Worm (Caenorhabditis elegans): Measurements from ENCODE around the gene F26F4.2.

F26F4.2 gene

ce11 chrIII:4910956-4911355, at the start of gene F26F4.2:
TSS of gene F26F4.2 (plus strand) at chrIII:4911256.
- TF ChIP-seq ceh-13 (GFP tag; optimal IDR thresholded peaks at IDR 0.05) = no peak
- TF ChIP-seq tbx-37 (GFP tag; conservative IDR thresholded peaks at IDR 0.05) = no peak
- TF ChIP-seq tra-4 (tag; optimal IDR thresholded peaks at IDR 0.05) = no peak
- TF ChIP-seq ama-1 (optimal IDR thresholded peaks at IDR 0.05) = no peak

ce11 chrIII:4861744-4862401, 49.2 kb upstream of the F26F4.2 start, which contains the start of the genes C35D10.10 and C35D10.5:
TSS of gene C35D10.10 (minus strand) at chrIII:4861794.
TSS of gene C35D10.5 (plus strand) at chrIII:4862351.
- TF ChIP-seq scrt-1 (GFP tag; IDR thresholded peaks at IDR 0.05) = no peak
- TF ChIP-seq aly-1 (tag; optimal IDR thresholded peaks at IDR 0.05) = no peak
- TF ChIP-seq F13C5.2 (tag; optimal IDR thresholded peaks at IDR 0.05) = no peak
- TF ChIP-seq ceh-36 (tag; optimal IDR thresholded peaks at IDR 0.05) = no peak
- no peak for TF ChIP-seq ama-1 (optimal IDR thresholded peaks at IDR 0.05)
- TF ChIP-seq flt-1 (GFP tag; IDR thresholded peaks at IDR 0.05) = no peak
- TF ChIP-seq pes-1 (GFP tag; IDR thresholded peaks at IDR 0.05) = no peak
- TF ChIP-seq hnd-1 (tag; optimal IDR thresholded peaks at IDR 0.05) = no peak
- TF ChIP-seq B0310.2 (tag; optimal IDR thresholded peaks at IDR 0.05) = no peak
- no peak for TF ChIP-seq sea-1 (GFP tag; conservative IDR thresholded peaks at IDR 0.05)
- TF ChIP-seq tbx-11 (GFP tag; IDR thresholded peaks at IDR 0.05) = no peak
- TF ChIP-seq tra-4 (tag; optimal IDR thresholded peaks at IDR 0.05) = no peak
- TF ChIP-seq ets-7 (tag; optimal IDR thresholded peaks at IDR 0.05) = no peak
- TF ChIP-seq ceh-13 (GFP tag; optimal IDR thresholded peaks at IDR 0.05) = no peak
- TF ChIP-seq tbx-37 (GFP tag; conservative IDR thresholded peaks at IDR 0.05) = no peak
- no peak for TF ChIP-seq hmbx-1 (tag; optimal IDR thresholded peaks at IDR 0.05)
- TF ChIP-seq hmg-4 (GFP tag; optimal IDR thresholded peaks at IDR 0.05) = no peak

- TF ChIP-seq hnd-1 (tag; optimal IDR thresholded peaks at IDR 0.05) (no peak), ceh-36 (tag; optimal IDR thresholded peaks at IDR 0.05) (no peak), ceh-13 (GFP tag; optimal IDR thresholded peaks at IDR 0.05) (no peak), pes-1 (GFP tag; IDR thresholded peaks at IDR 0.05) (no peak), hmg-4 (GFP tag; optimal IDR thresholded peaks at IDR 0.05) (no peak), tbx-37 (GFP tag; conservative IDR thresholded peaks at IDR 0.05) (no peak), scrt-1 (GFP tag; IDR thresholded peaks at IDR 0.05) (no peak), B0310.2 (tag; optimal IDR thresholded peaks at IDR 0.05) (no peak), F13C5.2 (tag; optimal IDR thresholded peaks at IDR 0.05) (no peak), aly-1 (tag; optimal IDR thresholded peaks at IDR 0.05) (no peak), sea-1 (GFP tag; conservative IDR thresholded peaks at IDR 0.05) (no peak), hmbx-1 (tag; optimal IDR thresholded peaks at IDR 0.05) (no peak), tbx-11 (GFP tag; IDR thresholded peaks at IDR 0.05) (no peak), ets-7 (tag; optimal IDR thresholded peaks at IDR 0.05) (no peak)
These were observed 47.9 kb upstream of the F26F4.2 start, which contains the start of gene coq-8 for ce11 chrIII:4863127-4863526. TSS of gene coq-8 (plus strand) at chrIII:4863427.

- TF ChIP-seq tbx-11 (GFP tag; IDR thresholded peaks at IDR 0.05) (no peak), hnd-1 (tag; optimal IDR thresholded peaks at IDR 0.05) (no peak), flt-1 (GFP tag; IDR thresholded peaks at IDR 0.05) (no peak), scrt-1 (GFP tag; IDR thresholded peaks at IDR 0.05) (no peak), ama-1 (optimal IDR thresholded peaks at IDR 0.05) (no peak), pes-1 (GFP tag; IDR thresholded peaks at IDR 0.05) (no peak), ceh-36 (tag; optimal IDR thresholded peaks at IDR 0.05) (no peak), ets-7 (tag; optimal IDR thresholded peaks at IDR 0.05) (no peak), hmg-4 (GFP tag; optimal IDR thresholded peaks at IDR 0.05) (no peak), F13C5.2 (tag; optimal IDR thresholded peaks at IDR 0.05) (no peak), ceh-13 (GFP tag; optimal IDR thresholded peaks at IDR 0.05) (no peak), tra-4 (tag; optimal IDR thresholded peaks at IDR 0.05) (no peak), B0310.2 (tag; optimal IDR thresholded peaks at IDR 0.05) (no peak), aly-1 (tag; optimal IDR thresholded peaks at IDR 0.05) (no peak), tbx-37 (GFP tag; conservative IDR thresholded peaks at IDR 0.05) (no peak), sea-1 (GFP tag; conservative IDR thresholded peaks at IDR 0.05) (no peak), hmbx-1 (tag; optimal IDR thresholded peaks at IDR 0.05) (no peak)
These were observed 44.3 kb upstream of the F26F4.2 start, which contains the start of gene C35D10.17 for ce11 chrIII:4866762-4867161. TSS of gene C35D10.17 (plus strand) at chrIII:4867062.

ce11 chrIII:4868643-4869042, 42.4 kb upstream of the F26F4.2 start, which contains the start of the genes msd-4 and C35D10.3:
TSS of gene msd-4 (minus strand) at chrIII:4868743.
TSS of gene C35D10.3 (plus strand) at chrIII:4868921.
- no peak for TF ChIP-seq pes-1 (GFP tag; IDR thresholded peaks at IDR 0.05)
- no peak for TF ChIP-seq ama-1 (optimal IDR thresholded peaks at IDR 0.05)
- TF ChIP-seq B0310.2 (tag; optimal IDR thresholded peaks at IDR 0.05) = no peak
- TF ChIP-seq ceh-13 (GFP tag; optimal IDR thresholded peaks at IDR 0.05) = no peak
- no peak for TF ChIP-seq hnd-1 (tag; optimal IDR thresholded peaks at IDR 0.05)

- TF ChIP-seq scrt-1 (GFP tag; IDR thresholded peaks at IDR 0.05) (no peak), ama-1 (optimal IDR thresholded peaks at IDR 0.05) (no peak), F13C5.2 (tag; optimal IDR thresholded peaks at IDR 0.05) (no peak)
These were observed 40.6 kb upstream of the F26F4.2 start, which contains the start of gene gipc-1 for ce11 chrIII:4870478-4870877. TSS of gene gipc-1 (plus strand) at chrIII:4870778.

ce11 chrIII:4873395-4873794, 37.7 kb upstream of the F26F4.2 start:
- TF ChIP-seq hnd-1 (tag; optimal IDR thresholded peaks at IDR 0.05) = no peak
- no peak for TF ChIP-seq tbx-11 (GFP tag; IDR thresholded peaks at IDR 0.05)
- TF ChIP-seq F13C5.2 (tag; optimal IDR thresholded peaks at IDR 0.05) = no peak

- TF ChIP-seq ceh-13 (GFP tag; optimal IDR thresholded peaks at IDR 0.05) = no peak
- TF ChIP-seq tbx-11 (GFP tag; IDR thresholded peaks at IDR 0.05) = no peak
- TF ChIP-seq flt-1 (GFP tag; IDR thresholded peaks at IDR 0.05) = no peak
- TF ChIP-seq F13C5.2 (tag; optimal IDR thresholded peaks at IDR 0.05) = no peak
- no peak for TF ChIP-seq tra-4 (tag; optimal IDR thresholded peaks at IDR 0.05)
- no peak for TF ChIP-seq sea-1 (GFP tag; conservative IDR thresholded peaks at IDR 0.05)
- no peak for TF ChIP-seq ama-1 (optimal IDR thresholded peaks at IDR 0.05)
- no peak for TF ChIP-seq hnd-1 (tag; optimal IDR thresholded peaks at IDR 0.05)
- TF ChIP-seq hmbx-1 (tag; optimal IDR thresholded peaks at IDR 0.05) = no peak
These were observed 36.4 kb upstream of the F26F4.2 start, which contains the start of gene C35D10.12 for ce11 chrIII:4874671-4875070. TSS of gene C35D10.12 (minus strand) at chrIII:4874771.
